Worm (Caenorhabditis elegans): ENCODE data around the gene F41E6.1.

- TF ChIP-seq nhr-28 (tag; optimal IDR thresholded peaks at IDR 0.05) (no peak), mep-1 (tag; optimal IDR thresholded peaks at IDR 0.05) (no peak), elt-3 (tag; optimal IDR thresholded peaks at IDR 0.05) (no peak), unc-62 (GFP tag; optimal IDR thresholded peaks at IDR 0.05) (no peak), sptf-1 (tag; optimal IDR thresholded peaks at IDR 0.05) (no peak), nhr-76 (tag; optimal IDR thresholded peaks at IDR 0.05) (no peak)
Observed at ce11 chrV:8599192-8599591, 23.2 kb upstream of the F41E6.1 start, which contains the start of gene F41E6.7.

Measured in whole organism, mixed stage, embryonic.